Worm (Caenorhabditis elegans) whole organism, mixed stage, embryonic: ENCODE data around the gene Y2H9A.4.

Experiments
- M03D4.4 ChIP-seq: sonication (generic microtip); optimal IDR thresholded peaks from 2 replicates; lab custom pipeline; 2017; ENCODE audit warnings: mild to moderate bottlenecking, missing genetic modification characterization, missing compliant biosample characterization
- bed-3 ChIP-seq: fragments of 200-800 bp; sonication (Bioruptor generic); optimal IDR thresholded peaks from 3 replicates; lab custom pipeline; 2018; ENCODE audit warnings: mild to moderate bottlenecking, missing genetic modification characterization, moderate library complexity, missing compliant biosample characterization
- blmp-1 ChIP-seq: fragments of 150-350 bp; optimal IDR thresholded peaks from 2 replicates; lab custom pipeline; 2014; ENCODE audit warnings: missing biosample characterization, missing genetic modification characterization
- ceh-39 ChIP-seq: fragments of 150-350 bp; optimal IDR thresholded peaks from 2 replicates; lab custom pipeline; 2014; ENCODE audit warnings: missing biosample characterization, missing genetic modification characterization
- ceh-43 ChIP-seq: fragments of 200-800 bp; sonication (Bioruptor generic); optimal IDR thresholded peaks from 2 replicates; lab custom pipeline; 2018; ENCODE audit warnings: mild to moderate bottlenecking, missing genetic modification characterization, moderate library complexity, missing compliant biosample characterization
- ceh-83 ChIP-seq: fragments of 200-800 bp; sonication (Bioruptor generic); optimal IDR thresholded peaks from 2 replicates; lab custom pipeline; 2018; ENCODE audit warnings: mild to moderate bottlenecking, missing genetic modification characterization, missing compliant biosample characterization
- ces-1 ChIP-seq: fragments of 150-350 bp; optimal IDR thresholded peaks from 2 replicates; lab custom pipeline; 2014; ENCODE audit warnings: missing biosample characterization, missing genetic modification reagents, missing genetic modification characterization
- drap-1 ChIP-seq: fragments of 200-800 bp; sonication (Bioruptor generic); optimal IDR thresholded peaks from 3 replicates; lab custom pipeline; 2018; ENCODE audit warnings: mild to moderate bottlenecking, missing genetic modification characterization, missing compliant biosample characterization
- elt-3 ChIP-seq: fragments of 150-350 bp; optimal IDR thresholded peaks from 2 replicates; lab custom pipeline; 2014; ENCODE audit warnings: missing biosample characterization, missing genetic modification characterization
- flh-1 ChIP-seq: fragments of 200-800 bp; sonication (Bioruptor generic); optimal IDR thresholded peaks from 2 replicates; lab custom pipeline; 2018; ENCODE audit warnings: mild to moderate bottlenecking, missing genetic modification characterization, moderate library complexity, missing compliant biosample characterization
- ham-2 ChIP-seq: fragments of 200-800 bp; sonication (Bioruptor generic); optimal IDR thresholded peaks from 2 replicates; lab custom pipeline; 2018; ENCODE audit warnings: mild to moderate bottlenecking, missing genetic modification characterization, missing compliant biosample characterization
- hlh-1 ChIP-seq: fragments of 150-350 bp; optimal IDR thresholded peaks from 2 replicates; lab custom pipeline; 2014; ENCODE audit warnings: missing biosample characterization, missing genetic modification reagents, missing genetic modification characterization
- lin-13 ChIP-seq: fragments of 150-350 bp; optimal IDR thresholded peaks from 2 replicates; lab custom pipeline; 2014; ENCODE audit warnings: missing biosample characterization, missing genetic modification characterization
- lin-32 ChIP-seq: fragments of 200-800 bp; sonication (Bioruptor generic); optimal IDR thresholded peaks from 2 replicates; lab custom pipeline; 2018; ENCODE audit warnings: mild to moderate bottlenecking, missing genetic modification characterization, missing compliant biosample characterization
- lsy-2 ChIP-seq: fragments of 150-350 bp; optimal IDR thresholded peaks from 2 replicates; lab custom pipeline; 2014; ENCODE audit warnings: missing biosample characterization, missing genetic modification characterization
- mab-5 ChIP-seq: fragments of 150-350 bp; optimal IDR thresholded peaks from 2 replicates; lab custom pipeline; 2014; ENCODE audit warnings: missing biosample characterization, missing genetic modification characterization
- mep-1 ChIP-seq: fragments of 150-350 bp; optimal IDR thresholded peaks from 2 replicates; lab custom pipeline; 2017; ENCODE audit warnings: missing biosample characterization, missing genetic modification reagents, missing genetic modification characterization, inconsistent platforms
- mls-2 ChIP-seq: sonication (generic microtip); optimal IDR thresholded peaks from 2 replicates; lab custom pipeline; 2016; ENCODE audit warnings: mild to moderate bottlenecking, missing genetic modification characterization, moderate library complexity, missing compliant biosample characterization
- nhr-12 ChIP-seq: fragments of 150-350 bp; optimal IDR thresholded peaks from 2 replicates; lab custom pipeline; 2014; ENCODE audit warnings: missing biosample characterization, missing genetic modification characterization
- nhr-2 ChIP-seq: fragments of 150-350 bp; optimal IDR thresholded peaks from 2 replicates; lab custom pipeline; 2014; ENCODE audit warnings: missing biosample characterization, missing genetic modification characterization
- nhr-237 ChIP-seq: fragments of 150-350 bp; optimal IDR thresholded peaks from 2 replicates; lab custom pipeline; 2014; ENCODE audit warnings: missing biosample characterization, missing genetic modification characterization
- nhr-28 ChIP-seq: fragments of 150-350 bp; optimal IDR thresholded peaks from 2 replicates; lab custom pipeline; 2014; ENCODE audit warnings: missing biosample characterization, missing genetic modification characterization
- nhr-76 ChIP-seq: sonication (generic microtip); optimal IDR thresholded peaks from 2 replicates; lab custom pipeline; 2017; ENCODE audit warnings: missing biosample characterization, missing genetic modification characterization
- pha-4 ChIP-seq: fragments of 150-350 bp; optimal IDR thresholded peaks from 2 replicates; lab custom pipeline; 2018; ENCODE audit warnings: missing biosample characterization, missing genetic modification reagents, missing genetic modification characterization
- snpc-4 ChIP-seq: fragments of 150-350 bp; optimal IDR thresholded peaks from 2 replicates; lab custom pipeline; 2014; ENCODE audit warnings: missing biosample characterization, missing genetic modification characterization
- sptf-1 ChIP-seq: sonication (generic microtip); optimal IDR thresholded peaks from 2 replicates; lab custom pipeline; 2017; ENCODE audit warnings: mild to moderate bottlenecking, missing genetic modification characterization, moderate library complexity, missing compliant biosample characterization
- tbx-8 ChIP-seq: fragments of 200-800 bp; sonication (Bioruptor generic); optimal IDR thresholded peaks from 2 replicates; lab custom pipeline; 2018; ENCODE audit warnings: mild to moderate bottlenecking, missing genetic modification characterization, moderate library complexity, missing compliant biosample characterization
- unc-120 ChIP-seq: sonication (generic microtip); optimal IDR thresholded peaks from 2 replicates; lab custom pipeline; 2017; ENCODE audit warnings: missing genetic modification characterization, missing compliant biosample characterization; ENCODE audit not compliant: poor library complexity, severe bottlenecking
- unc-39 ChIP-seq: fragments of 150-350 bp; optimal IDR thresholded peaks from 2 replicates; lab custom pipeline; 2014; ENCODE audit warnings: missing biosample characterization, missing genetic modification characterization
- unc-62 ChIP-seq: fragments of 150-350 bp; optimal IDR thresholded peaks from 2 replicates; lab custom pipeline; 2014; ENCODE audit warnings: missing biosample characterization, missing genetic modification reagents, missing genetic modification characterization
- zip-8 ChIP-seq: fragments of 150-350 bp; optimal IDR thresholded peaks from 2 replicates; lab custom pipeline; 2014; ENCODE audit warnings: missing biosample characterization, missing genetic modification characterization
- ztf-11 ChIP-seq: fragments of 150-350 bp; optimal IDR thresholded peaks from 2 replicates; lab custom pipeline; 2014; ENCODE audit warnings: missing biosample characterization, missing genetic modification characterization

Gene Y2H9A.4

DNA sequence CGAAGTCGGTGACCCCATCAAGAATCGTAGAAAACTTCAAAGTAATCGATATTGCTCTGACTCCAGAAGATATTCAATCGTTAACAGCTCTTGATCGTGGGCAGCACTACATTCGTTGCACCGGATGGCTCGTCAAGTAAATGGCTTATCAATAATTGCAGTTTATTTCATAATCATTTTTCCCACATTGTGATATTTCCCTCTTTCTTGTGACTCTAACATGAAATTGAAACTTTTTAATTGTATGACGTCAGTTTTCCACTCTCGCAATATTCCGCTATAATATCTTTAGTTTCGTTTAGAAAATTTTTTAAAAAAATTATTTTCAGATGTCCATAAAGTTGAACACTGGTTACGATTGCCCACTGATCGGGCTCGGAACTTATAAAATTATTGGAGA, 37.8 kb upstream of the Y2H9A.4 start, which contains the start of gene F53F1.3:
F53F1.3 (plus strand) TSS at position 330 of the 400 bp plus-strand sequence.
- TF ChIP-seq nhr-76 = no peak
- TF ChIP-seq mab-5 (tag; lab: Kevin White, UChicago) = no peak
- no peak for TF ChIP-seq bed-3 (GFP tag; lab: Kevin White, UChicago)
- TF ChIP-seq nhr-12 (tag; lab: Kevin White, UChicago) = no peak
- no peak for TF ChIP-seq drap-1 (GFP tag; lab: Kevin White, UChicago)
- TF ChIP-seq ham-2 (GFP tag; lab: Kevin White, UChicago) = no peak
- TF ChIP-seq M03D4.4 = no peak
- no peak for TF ChIP-seq blmp-1 (tag; lab: Kevin White, UChicago)
- no peak for TF ChIP-seq hlh-1 (tag; lab: Kevin White, UChicago)
- no peak for TF ChIP-seq elt-3 (tag; lab: Kevin White, UChicago)
- TF ChIP-seq lsy-2 (tag; lab: Kevin White, UChicago) = no peak

DNA sequence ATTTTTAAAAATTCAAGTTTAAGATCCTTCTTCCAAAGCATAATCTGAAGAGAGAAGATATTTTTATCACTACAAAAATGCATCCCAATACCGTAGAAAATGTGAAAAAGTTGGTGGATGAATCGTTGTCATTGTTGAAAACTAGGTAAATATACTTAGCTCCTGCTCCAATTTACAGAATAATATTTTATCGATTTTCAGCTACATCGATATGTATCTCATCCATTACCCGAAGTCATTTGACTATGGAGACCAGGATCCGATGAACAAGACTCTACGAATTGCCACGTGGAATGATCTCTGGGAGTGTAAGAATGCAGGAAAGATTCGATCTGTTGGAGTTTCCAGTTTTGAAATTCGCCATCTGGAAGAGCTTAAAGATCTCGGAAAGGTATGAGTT, 37.3 kb upstream of the Y2H9A.4 start:
- TF ChIP-seq unc-39 (tag; lab: Kevin White, UChicago) (no peak), ham-2 (GFP tag; lab: Kevin White, UChicago) (no peak), nhr-76 (no peak), mep-1 (no peak), unc-120 (tag; lab: Kevin White, UChicago) (no peak), lin-32 (no peak), zip-8 (tag; lab: Kevin White, UChicago) (no peak), pha-4 (tag; lab: Kevin White, UChicago) (no peak), blmp-1 (tag; lab: Kevin White, UChicago) (no peak), ceh-39 (tag; lab: Kevin White, UChicago) (no peak), nhr-237 (no peak), flh-1 (GFP tag; lab: Kevin White, UChicago) (no peak), ceh-43 (GFP tag; lab: Kevin White, UChicago) (no peak), tbx-8 (no peak), bed-3 (GFP tag; lab: Kevin White, UChicago) (no peak), sptf-1 (tag; lab: Kevin White, UChicago) (no peak), snpc-4 (tag; lab: Kevin White, UChicago) (no peak), unc-62 (GFP tag; lab: Kevin White, UChicago) (no peak), mab-5 (tag; lab: Kevin White, UChicago) (no peak)

DNA sequence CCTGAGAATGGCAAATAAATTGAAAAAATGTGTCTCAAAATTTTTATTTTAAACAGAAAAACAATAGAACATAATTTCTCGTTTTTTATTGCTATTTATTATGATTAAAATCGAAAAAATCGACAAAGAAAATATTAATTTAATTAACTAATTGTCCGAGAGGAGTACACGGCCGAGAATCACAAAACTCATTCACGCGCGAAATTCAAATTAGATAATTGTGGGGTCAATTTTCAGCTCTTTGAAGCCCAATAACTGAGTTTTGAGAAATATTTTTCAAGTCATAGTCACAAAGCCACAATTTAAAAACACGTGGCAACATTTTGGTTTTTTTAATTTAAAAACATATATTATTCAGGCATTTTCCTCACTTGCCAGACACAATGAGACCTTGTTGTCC, 36.6 kb upstream of the Y2H9A.4 start:
- TF ChIP-seq ces-1 (GFP tag; lab: Kevin White, UChicago) = peak; percentile 68
- TF ChIP-seq unc-39 (tag; lab: Kevin White, UChicago) = no peak
- TF ChIP-seq, all 35 proteins: peak for 1

ce11 chrV:13410688-13411087, 35.0 kb upstream of the Y2H9A.4 start, which contains the start of gene F53F1.4:
F53F1.4 (plus strand) TSS chrV:13411077.
- TF ChIP-seq ztf-11 (tag; lab: Kevin White, UChicago) (no peak), M03D4.4 (no peak), nhr-28 (no peak), pha-4 (tag; lab: Kevin White, UChicago) (no peak), elt-3 (tag; lab: Kevin White, UChicago) (no peak), zip-8 (tag; lab: Kevin White, UChicago) (no peak), snpc-4 (tag; lab: Kevin White, UChicago) (no peak), ceh-43 (GFP tag; lab: Kevin White, UChicago) (no peak), ham-2 (GFP tag; lab: Kevin White, UChicago) (no peak), sptf-1 (tag; lab: Kevin White, UChicago) (no peak)

ce11 chrV:13411225-13411991, 34.3 kb upstream of the Y2H9A.4 start:
- TF ChIP-seq flh-1 (GFP tag; lab: Kevin White, UChicago) (no peak), ceh-43 (GFP tag; lab: Kevin White, UChicago) (no peak), lin-32 (no peak), tbx-8 (no peak), nhr-2 (no peak), M03D4.4 (no peak), lin-13 (no peak), unc-62 (GFP tag; lab: Kevin White, UChicago) (no peak), ceh-83 (GFP tag; lab: Kevin White, UChicago) (no peak), mls-2 (no peak), nhr-237 (no peak)
- TF ChIP-seq, all 35 proteins: peak for 0
